Worm (Caenorhabditis elegans) whole organism, L3 larva: ENCODE measurements around the gene col-132.

Experiments used
- ama-1 ChIP-seq: fragments of 150-350 bp; optimal IDR thresholded peaks from 2 replicates; lab custom pipeline; 2018
- ceh-82 ChIP-seq: fragments of 150-350 bp; optimal IDR thresholded peaks from 2 replicates; lab custom pipeline; 2014; ENCODE audit warnings: missing biosample characterization, missing genetic modification characterization
- elt-2 ChIP-seq: sonication (generic microtip); optimal IDR thresholded peaks from 2 replicates; lab custom pipeline; 2016; ENCODE audit warnings: missing genetic modification reagents, mild to moderate bottlenecking, missing genetic modification characterization, missing compliant biosample characterization
- elt-3 ChIP-seq, 3 experiments: fragments of 150-350 bp in 1 of 3; sonication (generic microtip) in 2 of 3; optimal IDR thresholded peaks; 2 replicates in 2 of 3; 4 replicates in 1 of 3; lab custom pipeline; 2014 to 2017; ENCODE audit warnings: missing biosample characterization in 3 of 3, missing genetic modification characterization in 3 of 3
- jun-1 ChIP-seq: fragments of 150-350 bp; optimal IDR thresholded peaks from 2 replicates; lab custom pipeline; 2014; ENCODE audit warnings: missing biosample characterization, missing genetic modification reagents, missing genetic modification characterization
- lin-15B ChIP-seq: fragments of 150-350 bp; optimal IDR thresholded peaks from 2 replicates; lab custom pipeline; 2014; ENCODE audit warnings: missing biosample characterization, missing genetic modification characterization
- lin-39 ChIP-seq: fragments of 150-350 bp; optimal IDR thresholded peaks from 2 replicates; lab custom pipeline; 2018; ENCODE audit warnings: missing biosample characterization, missing genetic modification reagents, missing genetic modification characterization
- nhr-12 ChIP-seq: fragments of 150-350 bp; optimal IDR thresholded peaks from 2 replicates; lab custom pipeline; 2014; ENCODE audit warnings: missing biosample characterization, missing genetic modification characterization
- nhr-237 ChIP-seq: fragments of 150-350 bp; optimal IDR thresholded peaks from 2 replicates; lab custom pipeline; 2014; ENCODE audit warnings: missing biosample characterization, missing genetic modification characterization
- nhr-76 ChIP-seq: fragments of 150-350 bp; sonication (generic microtip); optimal IDR thresholded peaks from 5 replicates; lab custom pipeline; 2014; ENCODE audit warnings: missing biosample characterization, missing genetic modification characterization
- pha-4 ChIP-seq: fragments of 150-350 bp; optimal IDR thresholded peaks from 2 replicates; lab custom pipeline; 2014; ENCODE audit warnings: missing biosample characterization, missing genetic modification reagents, missing genetic modification characterization
- skn-1 ChIP-seq: fragments of 150-350 bp; optimal IDR thresholded peaks from 2 replicates; lab custom pipeline; 2014; ENCODE audit warnings: missing biosample characterization, missing genetic modification characterization
- tbx-2 ChIP-seq: sonication (generic microtip); optimal IDR thresholded peaks from 2 replicates; lab custom pipeline; 2016; ENCODE audit warnings: mild to moderate bottlenecking, missing genetic modification characterization, missing compliant biosample characterization
- ztf-11 ChIP-seq: fragments of 150-350 bp; optimal IDR thresholded peaks from 2 replicates; lab custom pipeline; 2014; ENCODE audit warnings: missing biosample characterization, missing genetic modification characterization

DNA sequence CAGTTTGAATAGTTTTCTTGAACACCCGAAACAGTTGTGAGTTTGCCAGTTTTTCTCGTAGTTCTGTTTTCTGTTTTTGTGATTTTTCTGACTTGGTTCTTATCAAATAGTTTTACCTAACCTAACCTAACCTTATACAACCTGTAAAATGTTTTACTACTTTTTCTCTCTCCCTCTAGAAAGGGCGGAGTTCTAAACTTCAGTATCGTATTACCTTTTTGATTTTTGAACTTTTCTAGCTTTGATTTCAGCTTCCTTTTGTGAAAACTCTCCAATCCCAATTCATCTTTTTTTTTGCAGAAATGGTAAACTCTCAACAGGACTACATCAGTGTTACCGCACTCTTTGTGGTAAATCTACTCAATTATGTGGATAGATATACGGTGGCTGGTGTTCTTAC lies 4.2 kb downstream of the col-132 start, which contains the start of gene spin-2:
- TF ChIP-seq tbx-2 (tag; lab: Kevin White, UChicago) = no peak
- TF ChIP-seq elt-3 (tag; optimal IDR thresholded peaks at IDR 0.05; lab: Kevin White, UChicago) = no peak
- TF ChIP-seq lin-39 = no peak
- TF ChIP-seq nhr-237 (tag; lab: Kevin White, UChicago) = no peak
- no peak for TF ChIP-seq jun-1
- no peak for TF ChIP-seq pha-4
- TF ChIP-seq nhr-76 (tag; lab: Kevin White, UChicago) = no peak
- TF ChIP-seq skn-1 (tag; lab: Kevin White, UChicago) = no peak
- no peak for TF ChIP-seq ceh-82 (tag; lab: Kevin White, UChicago)
- no peak for TF ChIP-seq elt-2 (tag; lab: Kevin White, UChicago)
- TF ChIP-seq lin-15B (tag; lab: Kevin White, UChicago) = no peak
- TF ChIP-seq nhr-12 = no peak
- TF ChIP-seq ztf-11 (tag; lab: Kevin White, UChicago) = no peak
- no peak for TF ChIP-seq ama-1
